Fruit fly (Drosophila melanogaster) whole organism, adult: ENCODE measurements around the gene CG4393.

Experiments used
- CG11617 ChIP-seq: fragments of 200-800 bp; sonication (Bioruptor generic); optimal IDR thresholded peaks from 2 replicates; lab custom pipeline; 2017; ENCODE audit warnings: mild to moderate bottlenecking, missing biosample characterization, missing genetic modification reagents, missing genetic modification characterization
- CG12768 ChIP-seq: fragments of 200-800 bp; sonication (Bioruptor generic); optimal IDR thresholded peaks from 2 replicates; lab custom pipeline; 2017; ENCODE audit warnings: missing biosample characterization, missing genetic modification characterization, mild to moderate bottlenecking, moderate library complexity, missing genetic modification reagents
- CG14711 ChIP-seq: fragments of 200-800 bp; sonication (Bioruptor generic); optimal IDR thresholded peaks from 2 replicates; lab custom pipeline; 2018; ENCODE audit warnings: missing biosample characterization, mild to moderate bottlenecking, missing genetic modification characterization, moderate library complexity
- CG1620 ChIP-seq: fragments of 200-800 bp; sonication (Bioruptor generic); optimal IDR thresholded peaks from 2 replicates; lab custom pipeline; 2016; ENCODE audit warnings: missing biosample characterization, missing genetic modification characterization
- CG33017 ChIP-seq: fragments of 200-800 bp; sonication (Bioruptor generic); optimal IDR thresholded peaks from 2 replicates; lab custom pipeline; 2018; ENCODE audit warnings: missing biosample characterization, mild to moderate bottlenecking, missing genetic modification characterization, moderate library complexity
- CG5204 ChIP-seq: fragments of 200-800 bp; sonication (Bioruptor generic); optimal IDR thresholded peaks from 2 replicates; lab custom pipeline; 2016; ENCODE audit warnings: missing biosample characterization, missing genetic modification characterization
- CG7045 ChIP-seq: fragments of 200-800 bp; sonication (Bioruptor generic); optimal IDR thresholded peaks from 2 replicates; lab custom pipeline; 2017; ENCODE audit warnings: missing biosample characterization, mild to moderate bottlenecking, missing genetic modification characterization
- CG7101 ChIP-seq: fragments of 200-800 bp; sonication (Bioruptor generic); optimal IDR thresholded peaks from 2 replicates; lab custom pipeline; 2018; ENCODE audit warnings: missing biosample characterization, mild to moderate bottlenecking, missing genetic modification characterization, moderate library complexity
- Clk ChIP-seq: fragments of 200-800 bp; sonication (Bioruptor generic); optimal IDR thresholded peaks from 2 replicates; lab custom pipeline; 2017; ENCODE audit warnings: missing biosample characterization, missing genetic modification characterization
- Crg-1 ChIP-seq: fragments of 200-800 bp; sonication (Bioruptor generic); optimal IDR thresholded peaks from 2 replicates; lab custom pipeline; 2016; ENCODE audit warnings: missing biosample characterization, missing genetic modification characterization
- Hr96 ChIP-seq: fragments of 200-800 bp; sonication (Bioruptor generic); optimal IDR thresholded peaks from 2 replicates; lab custom pipeline; 2016; ENCODE audit warnings: missing biosample characterization, missing genetic modification characterization
- Mnt ChIP-seq: fragments of 200-800 bp; sonication (Bioruptor generic); optimal IDR thresholded peaks from 2 replicates; lab custom pipeline; 2016; ENCODE audit warnings: missing biosample characterization, mild to moderate bottlenecking, missing genetic modification characterization
- bab1 ChIP-seq: fragments of 200-800 bp; sonication (Bioruptor generic); optimal IDR thresholded peaks from 3 replicates; lab custom pipeline; 2019; ENCODE audit warnings: missing biosample characterization, mild to moderate bottlenecking, missing genetic modification characterization, moderate library complexity
- cic ChIP-seq: fragments of 200-800 bp; sonication (Bioruptor generic); optimal IDR thresholded peaks from 2 replicates; lab custom pipeline; 2017; ENCODE audit warnings: missing biosample characterization, mild to moderate bottlenecking, missing genetic modification characterization, moderate library complexity
- cnc ChIP-seq, 2 experiments: fragments of >200 bp; optimal IDR thresholded peaks; 2 replicates each; lab custom pipeline; 2017
- kay ChIP-seq: fragments of 200-800 bp; sonication (Bioruptor generic); peaks from one replicate; lab custom pipeline; 2016; ENCODE audit warnings: missing biosample characterization, missing genetic modification characterization, borderline replicate concordance
- ovo ChIP-seq: fragments of 200-800 bp; sonication (Bioruptor generic); optimal IDR thresholded peaks from 2 replicates; lab custom pipeline; 2016; ENCODE audit warnings: missing biosample characterization, missing genetic modification characterization
- pad ChIP-seq: fragments of 200-800 bp; sonication (Bioruptor generic); optimal IDR thresholded peaks from 3 replicates; lab custom pipeline; 2017; ENCODE audit warnings: missing biosample characterization, missing genetic modification characterization, mild to moderate bottlenecking, moderate library complexity, missing genetic modification reagents
- tj ChIP-seq: fragments of 200-800 bp; sonication (Bioruptor generic); optimal IDR thresholded peaks from 3 replicates; lab custom pipeline; 2017; ENCODE audit warnings: missing biosample characterization, mild to moderate bottlenecking, missing genetic modification characterization, moderate library complexity
- toe ChIP-seq: fragments of 200-800 bp; sonication (Bioruptor generic); optimal IDR thresholded peaks from 2 replicates; lab custom pipeline; 2016; ENCODE audit warnings: missing biosample characterization, missing genetic modification characterization

CG4393 gene

dm6 chr3R:23338290-23338689 is 46.3 kb downstream of the CG4393 start:
- TF ChIP-seq CG12768 (GFP tag; lab: Kevin White, UChicago) (peak; percentile 15), CG11617 (GFP tag; lab: Kevin White, UChicago) (no peak)

- TF ChIP-seq CG33017 (tag; lab: Kevin White, UChicago) (peak; percentile 28), kay (peak; percentile 88), CG7101 (peak; percentile 5), CG14711 (tag; lab: Kevin White, UChicago) (peak; percentile 18), pad (GFP tag; lab: Kevin White, UChicago) (no peak), cic (GFP tag; lab: Kevin White, UChicago) (no peak)
Observed at dm6 chr3R:23337183-23337825, 47.3 kb downstream of the CG4393 start.

dm6 chr3R:23336513-23336912 is 48.1 kb downstream of the CG4393 start:
- no peak for TF ChIP-seq CG33017 (tag; lab: Kevin White, UChicago)
- TF ChIP-seq CG12768 (GFP tag; lab: Kevin White, UChicago) = no peak
- TF ChIP-seq CG1620 (GFP tag; lab: Kevin White, UChicago) = no peak
- TF ChIP-seq Mnt (GFP tag; lab: Kevin White, UChicago) = no peak
- no peak for TF ChIP-seq CG7101
- no peak for TF ChIP-seq Crg-1 (GFP tag; lab: Kevin White, UChicago)
- no peak for TF ChIP-seq Hr96
- no peak for TF ChIP-seq tj (GFP tag; lab: Kevin White, UChicago)
- TF ChIP-seq CG14711 (tag; lab: Kevin White, UChicago) = no peak
- no peak for TF ChIP-seq CG11617 (GFP tag; lab: Kevin White, UChicago)
- TF ChIP-seq cnc (optimal IDR thresholded peaks at IDR 0.05; lab: Kevin White, UChicago) = no peak
- TF ChIP-seq CG7045 (GFP tag; lab: Kevin White, UChicago) = no peak
- TF ChIP-seq CG5204 (GFP tag; lab: Kevin White, UChicago) = no peak
- TF ChIP-seq pad (GFP tag; lab: Kevin White, UChicago) = no peak
- no peak for TF ChIP-seq Clk (GFP tag; lab: Kevin White, UChicago)
- TF ChIP-seq ovo (GFP tag; lab: Kevin White, UChicago) = no peak
- TF ChIP-seq bab1 (GFP tag; lab: Kevin White, UChicago) = no peak
- TF ChIP-seq toe (GFP tag; lab: Kevin White, UChicago) = no peak
- TF ChIP-seq kay = no peak

- peak; percentile 67 for TF ChIP-seq CG33017 (tag; lab: Kevin White, UChicago)
- TF ChIP-seq cic (GFP tag; lab: Kevin White, UChicago) = no peak
- TF ChIP-seq CG12768 (GFP tag; lab: Kevin White, UChicago) = peak; percentile 46
- peak; percentile 15 for TF ChIP-seq tj (GFP tag; lab: Kevin White, UChicago)
- TF ChIP-seq CG11617 (GFP tag; lab: Kevin White, UChicago) = peak; percentile 59
- TF ChIP-seq CG7045 (GFP tag; lab: Kevin White, UChicago) = peak; percentile 61
- TF ChIP-seq cnc (optimal IDR thresholded peaks at IDR 0.05; lab: Kevin White, UChicago) = no peak
- TF ChIP-seq Hr96 = peak; percentile 15
- TF ChIP-seq CG7101 = peak; percentile 76
- TF ChIP-seq CG14711 (tag; lab: Kevin White, UChicago) = peak; percentile 52
- no peak for TF ChIP-seq bab1 (GFP tag; lab: Kevin White, UChicago)
- peak; percentile 23 for TF ChIP-seq ovo (GFP tag; lab: Kevin White, UChicago)
- no peak for TF ChIP-seq CG5204 (GFP tag; lab: Kevin White, UChicago)
- TF ChIP-seq pad (GFP tag; lab: Kevin White, UChicago) = peak; percentile 22
- no peak for TF ChIP-seq toe (GFP tag; lab: Kevin White, UChicago)
- TF ChIP-seq Mnt (GFP tag; lab: Kevin White, UChicago) = no peak
- TF ChIP-seq Clk (GFP tag; lab: Kevin White, UChicago) = no peak
- no peak for TF ChIP-seq CG1620 (GFP tag; lab: Kevin White, UChicago)
- TF ChIP-seq kay = peak; percentile 82
- no peak for TF ChIP-seq Crg-1 (GFP tag; lab: Kevin White, UChicago)
Observed at dm6 chr3R:23335577-23335976, 49.0 kb downstream of the CG4393 start.

dm6 chr3R:23334866-23335265 is 49.7 kb downstream of the CG4393 start:
- no peak for TF ChIP-seq CG7045 (GFP tag; lab: Kevin White, UChicago)
- TF ChIP-seq CG1620 (GFP tag; lab: Kevin White, UChicago) = no peak
- TF ChIP-seq pad (GFP tag; lab: Kevin White, UChicago) = no peak
- TF ChIP-seq cic (GFP tag; lab: Kevin White, UChicago) = no peak
- no peak for TF ChIP-seq tj (GFP tag; lab: Kevin White, UChicago)
- no peak for TF ChIP-seq CG12768 (GFP tag; lab: Kevin White, UChicago)
- TF ChIP-seq bab1 (GFP tag; lab: Kevin White, UChicago) = no peak
- TF ChIP-seq Hr96 = no peak
- no peak for TF ChIP-seq Mnt (GFP tag; lab: Kevin White, UChicago)
- no peak for TF ChIP-seq cnc (optimal IDR thresholded peaks at IDR 0.05; lab: Kevin White, UChicago)
- no peak for TF ChIP-seq kay
- TF ChIP-seq CG5204 (GFP tag; lab: Kevin White, UChicago) = peak; percentile 53
- TF ChIP-seq CG14711 (tag; lab: Kevin White, UChicago) = peak; percentile 7
- no peak for TF ChIP-seq ovo (GFP tag; lab: Kevin White, UChicago)
- peak; percentile 3 for TF ChIP-seq CG7101
- TF ChIP-seq Crg-1 (GFP tag; lab: Kevin White, UChicago) = no peak
- no peak for TF ChIP-seq toe (GFP tag; lab: Kevin White, UChicago)
- no peak for TF ChIP-seq CG33017 (tag; lab: Kevin White, UChicago)
- no peak for TF ChIP-seq CG11617 (GFP tag; lab: Kevin White, UChicago)
- TF ChIP-seq Clk (GFP tag; lab: Kevin White, UChicago) = no peak
